Fruit fly (Drosophila melanogaster) whole organism, embryonic: Measurements from ENCODE around the gene SsRbeta.

Source experiments
- Bteb2 ChIP-seq: fragments of 200-800 bp; sonication (Bioruptor generic); optimal IDR thresholded peaks from 2 replicates; lab custom pipeline; 2016; ENCODE audit warnings: missing biosample characterization, missing genetic modification characterization
- CG10543 ChIP-seq: fragments of 200-800 bp; sonication (Bioruptor generic); optimal IDR thresholded peaks from 3 replicates; lab custom pipeline; 2017; ENCODE audit warnings: missing biosample characterization, mild to moderate bottlenecking, missing genetic modification characterization, moderate library complexity
- CG13287 ChIP-seq: fragments of 200-800 bp; sonication (Bioruptor generic); IDR thresholded peaks from 2 replicates; pipeline ENCODE4 v1.3.6; 2022; ENCODE audit warnings: missing biosample characterization, missing genetic modification characterization; ENCODE audit not compliant: partially characterized antibody
- CG1603 ChIP-seq: fragments of 200-800 bp; sonication (Bioruptor generic); optimal IDR thresholded peaks from 2 replicates; lab custom pipeline; 2019; ENCODE audit warnings: missing biosample characterization, mild to moderate bottlenecking, missing genetic modification characterization, moderate library complexity
- CG16815 ChIP-seq: fragments of 200-800 bp; sonication (Bioruptor generic); optimal IDR thresholded peaks from 3 replicates; lab custom pipeline; 2017; ENCODE audit warnings: missing biosample characterization, mild to moderate bottlenecking, missing genetic modification characterization
- CG17829 ChIP-seq: fragments of 200-800 bp; optimal IDR thresholded peaks from 2 replicates; lab custom pipeline; 2019; ENCODE audit warnings: missing biosample characterization, mild to moderate bottlenecking, missing genetic modification characterization, moderate library complexity
- CG2129 ChIP-seq: fragments of 200-800 bp; sonication (Bioruptor generic); IDR thresholded peaks from 2 replicates; pipeline ENCODE4 v1.3.6; 2022; ENCODE audit warnings: missing biosample characterization, missing genetic modification characterization; ENCODE audit not compliant: partially characterized antibody
- CG3065 ChIP-seq: fragments of 200-800 bp; sonication (Bioruptor generic); optimal IDR thresholded peaks from 2 replicates; lab custom pipeline; 2016; ENCODE audit warnings: missing biosample characterization, missing genetic modification characterization
- CG31365 ChIP-seq: fragments of 200-800 bp; sonication (Bioruptor generic); optimal IDR thresholded peaks from 2 replicates; lab custom pipeline; 2018; ENCODE audit warnings: missing biosample characterization, mild to moderate bottlenecking, missing genetic modification characterization
- CG3726 ChIP-seq: fragments of 200-800 bp; sonication (Bioruptor generic); IDR thresholded peaks from 3 replicates; pipeline ENCODE4, ENCODE4 v1.3.6; 2022; ENCODE audit warnings: missing biosample characterization, missing genetic modification characterization
- CG3847 ChIP-seq: fragments of 200-800 bp; sonication (Bioruptor generic); IDR thresholded peaks from 2 replicates; pipeline ENCODE4 v1.3.6; 2022; ENCODE audit warnings: missing biosample characterization, missing genetic modification characterization
- CG42726 ChIP-seq: fragments of 200-800 bp; sonication (Bioruptor generic); IDR thresholded peaks from 2 replicates; pipeline ENCODE4 v1.3.6; 2022; ENCODE audit warnings: missing biosample characterization, missing genetic modification characterization; ENCODE audit not compliant: partially characterized antibody
- CG43689 ChIP-seq: fragments of 200-800 bp; sonication (Bioruptor generic); IDR thresholded peaks from 2 replicates; pipeline ENCODE4 v1.3.6; 2022; ENCODE audit warnings: missing biosample characterization, missing genetic modification characterization
- CG6791 ChIP-seq: fragments of 200-800 bp; sonication (Bioruptor generic); IDR thresholded peaks from 3 replicates; pipeline ENCODE4 v1.3.6; 2022; ENCODE audit warnings: missing biosample characterization, missing genetic modification characterization; ENCODE audit not compliant: partially characterized antibody
- CG7928 ChIP-seq: fragments of 200-800 bp; sonication (Bioruptor generic); optimal IDR thresholded peaks from 2 replicates; lab custom pipeline; 2017; ENCODE audit warnings: missing biosample characterization, mild to moderate bottlenecking, missing genetic modification characterization
- CG8359 ChIP-seq: fragments of 200-800 bp; sonication (Bioruptor generic); optimal IDR thresholded peaks from 2 replicates; lab custom pipeline; 2017; ENCODE audit warnings: missing biosample characterization, mild to moderate bottlenecking, missing genetic modification characterization, borderline replicate concordance
- Camta ChIP-seq: fragments of 200-800 bp; sonication (Bioruptor generic); optimal IDR thresholded peaks from 2 replicates; lab custom pipeline; 2016; ENCODE audit warnings: missing biosample characterization, missing genetic modification characterization
- D ChIP-seq, 2 experiments: fragments of 200-800 bp in 1 of 2; fragments of >200 bp in 1 of 2; sonication (Bioruptor generic) in 1 of 2; optimal IDR thresholded peaks; 2 replicates in 1 of 2; 3 replicates in 1 of 2; lab custom pipeline; 2017; ENCODE audit warnings: mild to moderate bottlenecking in 1 of 2, missing biosample characterization in 1 of 2, missing genetic modification characterization in 1 of 2, missing genetic modification reagents in 1 of 2
- D19A ChIP-seq: fragments of 200-800 bp; optimal IDR thresholded peaks from 3 replicates; lab custom pipeline; 2019; ENCODE audit warnings: missing biosample characterization, mild to moderate bottlenecking, missing genetic modification characterization, moderate library complexity
- E2f1 ChIP-seq: fragments of 200-800 bp; sonication (Bioruptor generic); IDR thresholded peaks from 2 replicates; pipeline ENCODE4 v1.3.6; 2022; ENCODE audit warnings: missing biosample characterization, missing genetic modification characterization
- Ets97D ChIP-seq: fragments of 200-800 bp; sonication (Bioruptor generic); optimal IDR thresholded peaks from 3 replicates; lab custom pipeline; 2016; ENCODE audit warnings: missing biosample characterization, missing genetic modification characterization
- Gug ChIP-seq: fragments of 200-800 bp; sonication (Bioruptor generic); IDR thresholded peaks from 4 replicates; pipeline ENCODE4 v1.3.6; 2022; ENCODE audit warnings: missing biosample characterization, missing genetic modification characterization
- Hmr ChIP-seq: fragments of 200-800 bp; sonication (Bioruptor generic); optimal IDR thresholded peaks from 3 replicates; lab custom pipeline; 2017; ENCODE audit warnings: mild to moderate bottlenecking, missing biosample characterization, missing genetic modification reagents, missing genetic modification characterization
- Hr39 ChIP-seq: fragments of >200 bp; optimal IDR thresholded peaks from 2 replicates; lab custom pipeline; 2017
- Myb ChIP-seq: fragments of 200-800 bp; sonication (Bioruptor generic); optimal IDR thresholded peaks from 2 replicates; lab custom pipeline; 2016; ENCODE audit warnings: missing biosample characterization, missing genetic modification characterization
- Nf-YB ChIP-seq: fragments of 200-800 bp; sonication (Bioruptor generic); optimal IDR thresholded peaks from 3 replicates; lab custom pipeline; 2019; ENCODE audit warnings: missing biosample characterization, mild to moderate bottlenecking, missing genetic modification characterization, moderate library complexity
- Oaz ChIP-seq: fragments of 200-800 bp; sonication (Bioruptor generic); IDR thresholded peaks from 2 replicates; pipeline ENCODE4 v1.3.6; 2022; ENCODE audit warnings: missing biosample characterization, missing genetic modification characterization
- ab ChIP-seq: fragments of 200-800 bp; sonication (Bioruptor generic); optimal IDR thresholded peaks from 2 replicates; lab custom pipeline; 2016; ENCODE audit warnings: missing biosample characterization, missing genetic modification characterization
- amos ChIP-seq: fragments of 200-800 bp; sonication (Bioruptor generic); IDR thresholded peaks from 2 replicates; pipeline ENCODE4 v1.3.6; 2022; ENCODE audit warnings: missing biosample characterization, missing genetic modification characterization; ENCODE audit not compliant: partially characterized antibody
- ap ChIP-seq: fragments of 200-800 bp; sonication (Bioruptor generic); IDR thresholded peaks from 2 replicates; pipeline ENCODE4 v1.3.6; 2022; ENCODE audit warnings: missing biosample characterization, missing genetic modification characterization
- bowl ChIP-seq: fragments of 200-800 bp; sonication (Bioruptor generic); IDR thresholded peaks from 2 replicates; pipeline ENCODE4 v1.3.6; 2022; ENCODE audit warnings: missing biosample characterization, missing genetic modification characterization
- btn ChIP-seq: fragments of 200-800 bp; sonication (Bioruptor generic); optimal IDR thresholded peaks from 2 replicates; lab custom pipeline; 2016; ENCODE audit warnings: missing biosample characterization, missing genetic modification characterization
- caup ChIP-seq: fragments of 200-800 bp; sonication (Bioruptor generic); optimal IDR thresholded peaks from 3 replicates; lab custom pipeline; 2017; ENCODE audit warnings: missing biosample characterization, mild to moderate bottlenecking, missing genetic modification characterization, moderate library complexity; ENCODE audit not compliant: severe bottlenecking
- chn ChIP-seq: fragments of 200-800 bp; sonication (Bioruptor generic); optimal IDR thresholded peaks from 2 replicates; lab custom pipeline; 2016; ENCODE audit warnings: missing biosample characterization, missing genetic modification characterization
- dan ChIP-seq: fragments of 200-800 bp; sonication (Bioruptor generic); IDR thresholded peaks from 2 replicates; pipeline ENCODE4 v1.3.6; 2022; ENCODE audit warnings: missing biosample characterization, missing genetic modification characterization
- exex ChIP-seq: fragments of 200-800 bp; sonication (Bioruptor generic); optimal IDR thresholded peaks from 4 replicates; lab custom pipeline; 2018; ENCODE audit warnings: missing biosample characterization, mild to moderate bottlenecking, missing genetic modification characterization, moderate library complexity
- grau ChIP-seq: fragments of 200-800 bp; optimal IDR thresholded peaks from 3 replicates; lab custom pipeline; 2019; ENCODE audit warnings: missing biosample characterization, mild to moderate bottlenecking, missing genetic modification characterization, moderate library complexity
- grn ChIP-seq: fragments of 200-800 bp; sonication (Bioruptor generic); optimal IDR thresholded peaks from 3 replicates; lab custom pipeline; 2017; ENCODE audit warnings: missing biosample characterization, missing genetic modification characterization
- gsb ChIP-seq: fragments of 200-800 bp; sonication (Bioruptor generic); IDR thresholded peaks from 2 replicates; pipeline ENCODE4 v1.3.6; 2022; ENCODE audit warnings: missing biosample characterization, missing genetic modification characterization
- gt ChIP-seq: fragments of 200-800 bp; sonication (Bioruptor generic); IDR thresholded peaks from 2 replicates; pipeline ENCODE4 v1.3.6; 2022; ENCODE audit warnings: missing biosample characterization, missing genetic modification characterization
- ham ChIP-seq: fragments of 200-800 bp; sonication (Bioruptor generic); IDR thresholded peaks from 2 replicates; pipeline ENCODE4 v1.3.6; 2022; ENCODE audit warnings: missing biosample characterization, missing genetic modification characterization
- insv ChIP-seq, 2 experiments: fragments of 200-800 bp; sonication (Bioruptor generic); optimal IDR thresholded peaks; 3 replicates each; lab custom pipeline; 2016 to 2018; ENCODE audit warnings: missing biosample characterization in 2 of 2, missing genetic modification characterization in 2 of 2
- lilli ChIP-seq: fragments of 200-800 bp; sonication (Bioruptor generic); optimal IDR thresholded peaks from 3 replicates; lab custom pipeline; 2016; ENCODE audit warnings: missing biosample characterization, missing genetic modification characterization
- nom ChIP-seq: fragments of 200-800 bp; sonication (Bioruptor generic); optimal IDR thresholded peaks from 2 replicates; lab custom pipeline; 2017; ENCODE audit warnings: missing biosample characterization, missing genetic modification characterization, mild to moderate bottlenecking, moderate library complexity, missing genetic modification reagents
- sisA ChIP-seq: fragments of 200-800 bp; sonication (Bioruptor generic); IDR thresholded peaks from 2 replicates; pipeline ENCODE4 v1.3.6; 2022; ENCODE audit warnings: missing biosample characterization, missing genetic modification characterization
- tx ChIP-seq: fragments of 200-800 bp; sonication (Bioruptor generic); optimal IDR thresholded peaks from 2 replicates; lab custom pipeline; 2016; ENCODE audit warnings: missing biosample characterization, missing genetic modification characterization
- unpg ChIP-seq: fragments of 200-800 bp; sonication (Bioruptor generic); optimal IDR thresholded peaks from 3 replicates; lab custom pipeline; 2018; ENCODE audit warnings: missing biosample characterization, mild to moderate bottlenecking, missing genetic modification characterization, moderate library complexity
- vvl ChIP-seq: fragments of 200-800 bp; sonication (Bioruptor generic); IDR thresholded peaks from 2 replicates; pipeline ENCODE4 v1.3.6; 2022; ENCODE audit warnings: missing biosample characterization, missing genetic modification characterization
- zen2 ChIP-seq: fragments of 200-800 bp; sonication (Bioruptor generic); IDR thresholded peaks from 3 replicates; pipeline ENCODE4 v1.3.6; 2022; ENCODE audit warnings: missing biosample characterization, missing genetic modification characterization; ENCODE audit not compliant: partially characterized antibody

SsRbeta gene

dm6 chr3L:16161847-16162556, 32.6 kb downstream of the SsRbeta start (continued):
- TF ChIP-seq dan (GFP tag; lab: Robert Waterston, UW) = no peak
- TF ChIP-seq ab (GFP tag; lab: Kevin White, UChicago) = peak; percentile 22
- peak; percentile 64 for TF ChIP-seq Myb (GFP tag; lab: Kevin White, UChicago)
- peak; percentile 79 for TF ChIP-seq CG10543 (GFP tag; lab: Kevin White, UChicago)
- TF ChIP-seq CG7928 (GFP tag; lab: Kevin White, UChicago) = peak; percentile 14
- peak; percentile 55 for TF ChIP-seq Bteb2
- peak; percentile 59 for TF ChIP-seq Camta (GFP tag; lab: Kevin White, UChicago)
- TF ChIP-seq gt (GFP tag; lab: Robert Waterston, UW) = no peak
- TF ChIP-seq ham (GFP tag; lab: Robert Waterston, UW) = no peak
- peak; percentile 39; the same call in 1 of the 2 replicates for TF ChIP-seq gsb (GFP tag; lab: Robert Waterston, UW)
- TF ChIP-seq bowl (GFP tag; lab: Robert Waterston, UW) = no peak
- TF ChIP-seq Oaz (GFP tag; lab: Robert Waterston, UW) = no peak
- TF ChIP-seq lilli (GFP tag; lab: Kevin White, UChicago) = peak; percentile 83
- peak; percentile 41 for TF ChIP-seq E2f1
- no peak for TF ChIP-seq amos (GFP tag; lab: Robert Waterston, UW)
- no peak for TF ChIP-seq CG2129
- TF ChIP-seq CG13287 = peak; percentile 20; the same call in 1 of the 2 replicates
- peak in 1 of 2 experiments; percentile 9 for TF ChIP-seq insv (GFP tag; optimal IDR thresholded peaks at IDR 0.05; lab: Kevin White, UChicago)
- no peak for TF ChIP-seq CG43689 (GFP tag; lab: Robert Waterston, UW)
- TF ChIP-seq CG31365 (tag; lab: Kevin White, UChicago) = peak; percentile 6
- no peak for TF ChIP-seq CG42726 (GFP tag; lab: Robert Waterston, UW)
- no peak for TF ChIP-seq btn (GFP tag; lab: Kevin White, UChicago)
- no peak for TF ChIP-seq CG8359 (GFP tag; lab: Kevin White, UChicago)
- peak; percentile 82 for TF ChIP-seq Hmr
- no peak for TF ChIP-seq D (optimal IDR thresholded peaks at IDR 0.05; lab: Kevin White, UChicago)
- peak; percentile 57 for TF ChIP-seq D (GFP tag; optimal IDR thresholded peaks at IDR 0.05; lab: Kevin White, UChicago)
- peak; percentile 58 for TF ChIP-seq CG17829 (tag; lab: Kevin White, UChicago)
- peak; percentile 80 for TF ChIP-seq caup (GFP tag; lab: Kevin White, UChicago)
- no peak; the same call in 1 of the 2 replicates for TF ChIP-seq ap (GFP tag; lab: Robert Waterston, UW)
- peak; percentile 75 for TF ChIP-seq D19A (tag; lab: Kevin White, UChicago)
- peak; percentile 82 for TF ChIP-seq grau (tag; lab: Kevin White, UChicago)
- no peak for TF ChIP-seq CG3726 (GFP tag; lab: Robert Waterston, UW)
- peak; percentile 67 for TF ChIP-seq CG3847 (GFP tag; lab: Robert Waterston, UW)
- peak; percentile 44 for TF ChIP-seq vvl (GFP tag; lab: Robert Waterston, UW)
- TF ChIP-seq tx (GFP tag; lab: Kevin White, UChicago) = peak; percentile 40
- no peak for TF ChIP-seq Ets97D (GFP tag; lab: Kevin White, UChicago)
- TF ChIP-seq CG16815 (GFP tag; lab: Kevin White, UChicago) = peak; percentile 46
- no peak for TF ChIP-seq CG1603
- no peak for TF ChIP-seq grn
- no peak for TF ChIP-seq Hr39 (lab: Kevin White, UChicago)
- TF ChIP-seq Gug (GFP tag; lab: Robert Waterston, UW) = peak; percentile 26; the same call in 1 of the 4 replicates
- TF ChIP-seq Nf-YB (GFP tag; lab: Kevin White, UChicago) = peak; percentile 53
- peak; percentile 56 for TF ChIP-seq chn
- TF ChIP-seq CG3065 (GFP tag; lab: Kevin White, UChicago) = no peak
- peak; percentile 5 for TF ChIP-seq nom (GFP tag; lab: Kevin White, UChicago)
- peak; percentile 67 for TF ChIP-seq unpg (GFP tag; lab: Kevin White, UChicago)
- TF ChIP-seq zen2 (GFP tag; lab: Robert Waterston, UW) = no peak
- peak; percentile 53 for TF ChIP-seq sisA (GFP tag; lab: Robert Waterston, UW)
- no peak for TF ChIP-seq exex (tag; lab: Kevin White, UChicago)
- TF ChIP-seq CG6791 (GFP tag; lab: Robert Waterston, UW) = no peak
